Worm (Caenorhabditis elegans): Measurements from ENCODE around the gene W07G1.7.

DNA sequence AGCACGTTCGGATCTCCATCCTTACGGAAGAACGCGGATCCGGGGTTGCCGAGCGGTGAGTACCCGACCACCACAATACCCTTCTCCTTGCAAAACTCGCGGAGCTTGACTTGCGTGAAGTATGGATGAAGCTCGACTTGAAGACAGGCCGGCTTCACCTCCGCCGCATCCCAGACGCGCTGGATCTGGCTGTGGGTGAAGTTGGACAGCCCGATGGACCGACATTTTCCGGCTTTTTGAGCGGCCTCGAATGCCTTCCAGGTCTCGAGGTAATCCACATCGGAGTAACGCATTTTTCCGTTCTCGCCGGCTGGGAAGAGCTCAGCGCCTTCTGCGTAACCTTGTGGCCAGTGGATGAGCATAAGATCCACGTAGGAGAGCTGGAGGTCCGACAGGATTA is 6.1 kb upstream of the W07G1.7 start:
- TF ChIP-seq snpc-4 (tag; optimal IDR thresholded peaks at IDR 0.05) (no peak), snpc-1.2 (GFP tag; IDR thresholded peaks at IDR 0.05) (no peak), arid-1 (GFP tag; conservative IDR thresholded peaks at IDR 0.05) (no peak), F44E2.7 (GFP tag; IDR thresholded peaks at IDR 0.05) (no peak), dve-1 (tag; optimal IDR thresholded peaks at IDR 0.05; ENCODE audit: insufficient read depth) (no peak), zfp-3 (GFP tag; conservative IDR thresholded peaks at IDR 0.05) (no peak), nhr-41 (GFP tag; IDR thresholded peaks at IDR 0.05) (no peak), nhr-28 (tag; optimal IDR thresholded peaks at IDR 0.05) (no peak), egl-43 (GFP tag; IDR thresholded peaks at IDR 0.05) (0 out of 2 replicates have a peak, but pooled peaks have one; percentile 32), mes-2 (tag; optimal IDR thresholded peaks at IDR 0.05; ENCODE audit: poor library complexity, severe bottlenecking) (no peak), fkh-10 (GFP tag; optimal IDR thresholded peaks at IDR 0.05) (no peak), duxl-1 (tag; optimal IDR thresholded peaks at IDR 0.05; ENCODE audit: poor library complexity) (no peak), unc-62 (GFP tag; optimal IDR thresholded peaks at IDR 0.05 in 1 of 2) (no peak), unc-62 (tag; optimal IDR thresholded peaks at IDR 0.05) (no peak)

Data from whole organism, L4 larva.